Fruit fly (Drosophila melanogaster) whole organism, prepupa: ENCODE results near the gene CG3552.

Experiments used
- CG11762 ChIP-seq: fragments of 200-800 bp; sonication (Bioruptor generic); optimal IDR thresholded peaks from 3 replicates; lab custom pipeline; 2016; ENCODE audit warnings: missing biosample characterization, missing genetic modification characterization; ENCODE audit not compliant: insufficient read depth
- CG15336 ChIP-seq: fragments of 200-800 bp; sonication (Bioruptor generic); IDR thresholded peaks from 2 replicates; pipeline ENCODE4 v1.3.6; 2022; ENCODE audit warnings: missing biosample characterization, missing genetic modification characterization
- CG1621 ChIP-seq: fragments of 200-800 bp; sonication (Bioruptor generic); optimal IDR thresholded peaks from 3 replicates; lab custom pipeline; 2018; ENCODE audit warnings: missing biosample characterization, mild to moderate bottlenecking, missing genetic modification characterization
- CG16779 ChIP-seq: fragments of 200-800 bp; sonication (Bioruptor generic); optimal IDR thresholded peaks from 3 replicates; lab custom pipeline; 2017; ENCODE audit warnings: missing biosample characterization, mild to moderate bottlenecking, missing genetic modification characterization
- CG3032 ChIP-seq: fragments of 200-800 bp; optimal IDR thresholded peaks from 2 replicates; lab custom pipeline; 2019; ENCODE audit warnings: missing biosample characterization, mild to moderate bottlenecking, missing genetic modification characterization, moderate library complexity
- CG3919 ChIP-seq: fragments of 200-800 bp; sonication (Bioruptor generic); optimal IDR thresholded peaks from 3 replicates; lab custom pipeline; 2016; ENCODE audit warnings: missing biosample characterization, missing genetic modification characterization
- CG4318 ChIP-seq: fragments of 200-800 bp; sonication (Bioruptor generic); optimal IDR thresholded peaks from 3 replicates; lab custom pipeline; 2017; ENCODE audit warnings: missing biosample characterization, mild to moderate bottlenecking, missing genetic modification characterization
- CG6276 ChIP-seq: fragments of 200-800 bp; sonication (Bioruptor generic); optimal IDR thresholded peaks from 2 replicates; lab custom pipeline; 2017; ENCODE audit warnings: missing biosample characterization, mild to moderate bottlenecking, missing genetic modification characterization
- CG6792 ChIP-seq: fragments of 200-800 bp; sonication (Bioruptor generic); optimal IDR thresholded peaks from 3 replicates; lab custom pipeline; 2016; ENCODE audit warnings: missing biosample characterization, missing genetic modification characterization
- CG8119 ChIP-seq: fragments of 200-800 bp; sonication (Bioruptor generic); IDR thresholded peaks from 3 replicates; pipeline ENCODE4 v1.3.6; 2022; ENCODE audit warnings: missing biosample characterization, missing genetic modification characterization
- CG8319 ChIP-seq: fragments of 200-800 bp; sonication (Bioruptor generic); optimal IDR thresholded peaks from 3 replicates; lab custom pipeline; 2016; ENCODE audit warnings: missing biosample characterization, missing genetic modification characterization
- Eip75B ChIP-seq: fragments of 200-800 bp; sonication (Bioruptor generic); optimal IDR thresholded peaks from 3 replicates; lab custom pipeline; 2016; ENCODE audit warnings: missing biosample characterization, missing genetic modification characterization
- Eip78C ChIP-seq: fragments of 200-800 bp; sonication (Bioruptor generic); peaks from one replicate; lab custom pipeline; 2016; ENCODE audit warnings: missing biosample characterization, missing genetic modification characterization
- Ets96B ChIP-seq: fragments of 200-800 bp; optimal IDR thresholded peaks from 2 replicates; lab custom pipeline; 2019; ENCODE audit warnings: missing biosample characterization, mild to moderate bottlenecking, missing genetic modification characterization, moderate library complexity
- Hr39 ChIP-seq: fragments of 200-800 bp; sonication (Bioruptor generic); optimal IDR thresholded peaks from 2 replicates; lab custom pipeline; 2016; ENCODE audit warnings: missing biosample characterization, missing genetic modification characterization
- Lpt ChIP-seq: fragments of 200-800 bp; sonication (Bioruptor generic); optimal IDR thresholded peaks from 3 replicates; lab custom pipeline; 2016; ENCODE audit warnings: missing biosample characterization, missing genetic modification characterization
- Sox102F ChIP-seq: fragments of 200-800 bp; sonication (Bioruptor generic); optimal IDR thresholded peaks from 2 replicates; lab custom pipeline; 2016; ENCODE audit warnings: missing biosample characterization, mild to moderate bottlenecking, missing genetic modification characterization
- Sox15 ChIP-seq: fragments of 200-800 bp; sonication (Bioruptor generic); optimal IDR thresholded peaks from 3 replicates; lab custom pipeline; 2016; ENCODE audit warnings: missing biosample characterization, missing genetic modification characterization
- acj6 ChIP-seq: fragments of 200-800 bp; sonication (Bioruptor generic); optimal IDR thresholded peaks from 3 replicates; lab custom pipeline; 2016; ENCODE audit warnings: missing biosample characterization, missing genetic modification characterization
- cyc ChIP-seq: fragments of 200-800 bp; sonication (Bioruptor generic); optimal IDR thresholded peaks from 3 replicates; lab custom pipeline; 2016; ENCODE audit warnings: missing biosample characterization, missing genetic modification characterization
- dac ChIP-seq: fragments of 200-800 bp; sonication (Bioruptor generic); optimal IDR thresholded peaks from 2 replicates; lab custom pipeline; 2017; ENCODE audit warnings: missing biosample characterization, mild to moderate bottlenecking, missing genetic modification characterization
- eg ChIP-seq: fragments of 200-800 bp; sonication (Bioruptor generic); IDR thresholded peaks from 3 replicates; pipeline ENCODE4 v1.3.6; 2022; ENCODE audit warnings: missing biosample characterization, missing genetic modification characterization
- fd59A ChIP-seq: fragments of 200-800 bp; sonication (Bioruptor generic); optimal IDR thresholded peaks from 2 replicates; lab custom pipeline; 2017; ENCODE audit warnings: missing biosample characterization, mild to moderate bottlenecking, missing genetic modification characterization, missing genetic modification reagents
- fkh ChIP-seq: fragments of 200-800 bp; sonication (Bioruptor generic); optimal IDR thresholded peaks from 3 replicates; lab custom pipeline; 2017; ENCODE audit warnings: missing biosample characterization, mild to moderate bottlenecking, missing genetic modification characterization, moderate library complexity
- net ChIP-seq: fragments of 200-800 bp; sonication (Bioruptor generic); optimal IDR thresholded peaks from 3 replicates; lab custom pipeline; 2016; ENCODE audit warnings: missing biosample characterization, missing genetic modification characterization
- salr ChIP-seq, 2 experiments: fragments of 200-800 bp; sonication (Bioruptor generic); optimal IDR thresholded peaks; 3 replicates each; lab custom pipeline; 2016 to 2018; ENCODE audit warnings: missing biosample characterization in 2 of 2, missing genetic modification characterization in 2 of 2, mild to moderate bottlenecking in 1 of 2
- ss ChIP-seq, 2 experiments: fragments of 200-800 bp; sonication (Bioruptor generic); optimal IDR thresholded peaks; 2 replicates in 1 of 2; 3 replicates in 1 of 2; lab custom pipeline; 2017 to 2018; ENCODE audit warnings: mild to moderate bottlenecking in 2 of 2, missing biosample characterization in 2 of 2, missing genetic modification characterization in 2 of 2, moderate library complexity in 1 of 2
- svp ChIP-seq: fragments of 200-800 bp; sonication (Bioruptor generic); peaks from one replicate; lab custom pipeline; 2016; ENCODE audit warnings: missing biosample characterization, missing genetic modification characterization
- vri ChIP-seq: fragments of 200-800 bp; sonication (Bioruptor generic); optimal IDR thresholded peaks from 3 replicates; lab custom pipeline; 2016; ENCODE audit warnings: missing biosample characterization, mild to moderate bottlenecking, missing genetic modification characterization

Gene CG3552

DNA sequence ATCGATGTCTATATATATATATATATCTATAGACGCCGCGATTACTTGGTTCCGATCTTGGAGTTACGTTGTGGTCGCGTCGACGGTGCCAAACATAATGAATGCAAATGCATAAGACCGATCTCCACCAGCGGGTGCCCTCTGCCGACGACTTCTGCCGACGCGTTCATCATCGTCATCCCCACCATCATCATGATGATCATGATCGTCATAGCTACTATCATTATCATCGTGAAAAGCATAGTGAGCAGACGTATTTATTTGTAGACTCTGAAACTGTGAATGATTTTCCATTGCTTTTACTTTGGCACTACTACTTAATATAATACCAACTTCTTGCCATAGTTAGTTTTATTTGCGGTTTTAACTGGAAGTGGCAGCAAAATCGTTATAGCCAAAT is 36.0 kb downstream of the CG3552 start, which contains the start of gene CG32037:
TSS of gene CG32037 (minus strand) at position 101 of the 400 bp plus-strand sequence.
- TF ChIP-seq dac (GFP tag; lab: Kevin White, UChicago): no peak
- no peak for TF ChIP-seq salr (GFP tag; optimal IDR thresholded peaks at IDR 0.05; lab: Kevin White, UChicago)
- no peak for TF ChIP-seq vri
- TF ChIP-seq CG8119 (GFP tag; lab: Robert Waterston, UW): no peak
- TF ChIP-seq Ets96B (tag; lab: Kevin White, UChicago): no peak
- TF ChIP-seq CG1621 (tag; lab: Kevin White, UChicago): no peak
- TF ChIP-seq eg (GFP tag; lab: Robert Waterston, UW): no peak
- no peak for TF ChIP-seq Sox15
- no peak for TF ChIP-seq ss (GFP tag; optimal IDR thresholded peaks at IDR 0.05; lab: Kevin White, UChicago)
- no peak for TF ChIP-seq Sox102F (GFP tag; lab: Kevin White, UChicago)
- no peak for TF ChIP-seq CG16779 (tag; lab: Kevin White, UChicago)

- TF ChIP-seq eg (GFP tag; lab: Robert Waterston, UW) (no peak), CG3919 (no peak), vri (no peak), CG6276 (GFP tag; lab: Kevin White, UChicago) (no peak), net (no peak), cyc (GFP tag; lab: Kevin White, UChicago) (no peak), CG11762 (GFP tag; lab: Kevin White, UChicago) (no peak), CG16779 (tag; lab: Kevin White, UChicago) (no peak), Eip75B (no peak), dac (GFP tag; lab: Kevin White, UChicago) (no peak), CG4318 (no peak), CG3032 (no peak), Hr39 (no peak)
Measured at dm6 chr3L:9497249-9497648, 41.1 kb downstream of the CG3552 start.

dm6 chr3L:9497981-9498619 is 42.0 kb downstream of the CG3552 start:
- TF ChIP-seq fd59A (GFP tag; lab: Kevin White, UChicago): no peak
- no peak for TF ChIP-seq Eip75B
- TF ChIP-seq Eip78C (GFP tag; lab: Kevin White, UChicago): no peak
- TF ChIP-seq CG6792 (GFP tag; lab: Kevin White, UChicago): no peak
- TF ChIP-seq svp: peak; percentile 90
- no peak for TF ChIP-seq CG8319 (GFP tag; lab: Kevin White, UChicago)
- TF ChIP-seq acj6 (GFP tag; lab: Kevin White, UChicago): no peak
- TF ChIP-seq, all 60 proteins: peak for 1

dm6 chr3L:9499919-9500807 is 44.0 kb downstream of the CG3552 start:
- TF ChIP-seq vri (peak; percentile 13), Lpt (GFP tag; lab: Kevin White, UChicago) (no peak), svp (peak; percentile 82)

dm6 chr3L:9501298-9501697 is 45.2 kb downstream of the CG3552 start:
- TF ChIP-seq Hr39: no peak
- no peak for TF ChIP-seq CG15336
- peak; percentile 23 for TF ChIP-seq Eip78C (GFP tag; lab: Kevin White, UChicago)

dm6 chr3L:9502294-9502693 is 46.2 kb downstream of the CG3552 start:
- TF ChIP-seq fkh: peak; percentile 39
- TF ChIP-seq Sox102F (GFP tag; lab: Kevin White, UChicago): no peak
